Fruit fly (Drosophila melanogaster) whole organism: Measurements from ENCODE around the gene Brd8.

Experiments used
- CG8478 ChIP-seq: fragments of >200 bp; optimal IDR thresholded peaks from 2 replicates; lab custom pipeline; 2018; ENCODE audit warnings: inconsistent platforms
- EcR ChIP-seq, 2 experiments: fragments of >200 bp; optimal IDR thresholded peaks; 2 replicates each; lab custom pipeline; 2017; ENCODE audit warnings: missing biosample characterization in 2 of 2, missing genetic modification characterization in 2 of 2, missing genetic modification reagents in 2 of 2
- pan ChIP-seq: fragments of >200 bp; optimal IDR thresholded peaks from 2 replicates; lab custom pipeline; 2017
- usp ChIP-seq: fragments of >200 bp; optimal IDR thresholded peaks from 2 replicates; lab custom pipeline; 2017; ENCODE audit warnings: missing biosample characterization, missing genetic modification characterization, mixed read lengths

DNA sequence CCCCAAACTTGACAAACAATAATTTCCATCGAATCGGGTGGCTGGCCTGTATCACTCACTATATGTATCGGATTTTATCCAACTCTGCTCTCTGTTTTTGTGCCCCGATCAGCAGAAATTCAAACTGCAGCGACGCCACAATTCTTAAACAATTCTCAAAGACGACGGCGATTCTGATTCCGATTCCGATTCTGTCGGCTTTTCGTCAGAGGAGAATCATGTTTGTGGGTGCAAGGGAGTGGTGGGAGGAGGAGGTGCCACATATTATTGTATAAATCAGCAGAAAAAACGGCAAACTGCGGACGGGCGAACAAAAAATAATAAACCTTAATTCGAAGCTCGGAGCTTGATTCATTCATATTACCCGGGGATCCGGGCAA lies 6.8 kb upstream of the Brd8 start:
- TF ChIP-seq CG8478 (lab: Kevin White, UChicago) (no peak), EcR (GFP tag; optimal IDR thresholded peaks at IDR 0.05; lab: Kevin White, UChicago) (no peak), usp (GFP tag; lab: Kevin White, UChicago) (no peak), pan (lab: Kevin White, UChicago) (no peak)
